Fruit fly (Drosophila melanogaster): ENCODE data around the gene brwl.

brwl gene

DNA sequence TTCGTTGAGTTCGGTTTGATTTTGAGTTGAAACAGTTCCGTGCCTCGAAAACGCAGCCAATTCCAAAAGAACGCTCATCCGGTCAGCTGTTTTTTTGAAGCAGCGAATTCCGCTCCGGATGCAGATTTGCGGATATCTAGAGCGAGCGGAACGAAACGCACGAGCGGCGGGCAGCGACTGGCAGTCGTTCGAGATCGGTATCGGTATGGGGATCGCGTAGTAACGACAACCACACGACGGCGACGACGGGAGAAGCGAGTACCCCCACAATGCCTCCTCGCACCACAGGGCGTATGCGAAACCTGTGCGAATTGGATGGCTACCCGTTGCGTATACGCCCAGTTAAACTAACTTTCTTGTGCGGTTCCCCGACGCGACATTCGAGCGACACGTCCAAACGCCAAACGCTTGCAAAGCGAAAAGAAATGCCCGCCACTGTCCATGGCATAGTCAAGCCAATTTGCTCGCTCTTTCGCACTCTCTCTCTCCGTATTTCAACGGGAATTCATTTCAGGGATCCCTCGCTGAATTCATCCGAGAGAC lies 8.6 kb upstream of the brwl start:
- no peak for TF ChIP-seq CG8478 (optimal IDR thresholded peaks at IDR 0.05)

DNA sequence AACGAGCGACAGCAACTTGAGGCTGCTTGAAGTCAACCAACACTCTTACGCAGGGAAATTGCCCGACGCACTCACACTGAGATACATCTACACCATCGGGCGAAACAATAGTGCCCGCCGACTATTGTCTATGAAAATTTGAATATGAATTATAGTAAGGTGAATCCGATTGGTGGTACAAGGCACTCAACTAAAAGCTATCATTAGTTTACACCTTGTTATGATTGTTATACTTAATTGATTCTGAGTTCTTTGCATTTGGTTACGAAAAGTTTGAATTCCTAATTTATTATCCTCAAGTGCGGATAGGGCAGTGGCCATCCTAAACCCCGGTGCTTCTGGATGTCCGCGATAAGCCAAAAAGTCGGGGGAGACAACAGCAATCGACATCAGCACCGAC lies 6.0 kb upstream of the brwl start:
- TF ChIP-seq CG8478 (optimal IDR thresholded peaks at IDR 0.05), result no peak
- TF ChIP-seq CTCF (optimal IDR thresholded peaks at IDR 0.05), result no peak

DNA sequence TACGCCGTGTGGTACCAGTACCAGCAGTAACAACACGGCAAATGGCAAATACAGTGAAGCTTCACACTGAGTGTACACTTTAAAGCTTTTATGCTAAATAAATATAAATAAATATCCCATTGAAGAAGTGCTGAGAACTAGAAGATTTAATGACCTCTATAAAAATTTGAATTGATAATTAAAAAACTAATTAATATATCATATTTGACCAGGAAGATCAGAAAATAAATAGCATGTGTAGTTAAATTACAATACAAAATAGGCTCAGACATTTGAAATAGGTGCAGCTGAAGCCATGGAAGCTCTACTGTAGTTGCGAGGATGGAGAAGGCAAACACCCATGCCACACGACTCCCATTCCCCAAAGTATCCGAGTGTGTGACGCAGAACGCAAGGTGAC lies 4.2 kb upstream of the brwl start:
- TF ChIP-seq CG8478 (optimal IDR thresholded peaks at IDR 0.05) (no peak), CTCF (optimal IDR thresholded peaks at IDR 0.05) (no peak)

DNA sequence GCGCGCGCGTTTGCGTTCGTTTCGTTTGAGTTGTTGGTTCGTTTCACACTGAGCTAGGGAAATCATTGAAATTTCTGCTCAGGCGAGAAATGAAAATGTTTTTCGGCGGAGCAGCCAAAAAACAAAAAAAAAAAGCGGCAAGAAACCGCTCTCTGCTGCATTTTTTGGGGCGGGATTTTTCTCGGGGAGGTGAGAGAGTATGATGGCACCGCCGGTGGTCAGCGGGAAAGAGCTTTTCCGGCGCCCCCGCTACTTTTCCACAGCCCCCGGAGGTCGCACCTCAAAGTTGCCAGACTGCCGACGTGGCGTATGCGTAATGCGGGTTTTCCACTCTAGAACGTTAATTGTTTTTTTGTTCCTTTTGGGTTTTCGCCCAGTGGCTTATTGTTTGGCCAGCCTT lies 3.3 kb upstream of the brwl start, which contains the start of gene CG46468:
CG46468 (minus strand) TSS at position 52 of the 400 bp plus-strand sequence.
- TF ChIP-seq CG8478 (optimal IDR thresholded peaks at IDR 0.05) (no peak), CTCF (optimal IDR thresholded peaks at IDR 0.05) (no peak)

DNA sequence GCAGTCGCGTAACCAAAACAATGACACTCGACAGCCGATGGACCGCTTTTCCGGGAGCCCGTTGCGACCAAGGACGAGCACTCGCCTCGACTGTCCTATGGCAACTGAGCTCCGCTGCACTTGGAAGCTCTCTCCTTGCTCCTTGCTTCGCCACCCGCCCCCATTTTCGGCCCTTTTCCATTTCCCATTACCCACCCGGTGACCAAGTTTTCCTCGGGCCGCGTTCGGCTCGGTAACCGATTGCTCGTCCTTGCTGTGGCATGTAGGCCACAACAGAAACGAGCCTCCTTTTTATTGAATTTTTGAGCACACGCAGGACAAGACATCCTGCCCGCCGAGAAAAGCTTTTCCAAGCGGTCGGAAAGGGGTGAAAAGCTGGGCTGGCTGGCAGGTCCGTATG lies 2.0 kb upstream of the brwl start, which contains the start of gene jp:
jp (minus strand) TSS at position 95 of the 400 bp plus-strand sequence.
- TF ChIP-seq CTCF (optimal IDR thresholded peaks at IDR 0.05) (no peak), CG8478 (optimal IDR thresholded peaks at IDR 0.05) (no peak)

DNA sequence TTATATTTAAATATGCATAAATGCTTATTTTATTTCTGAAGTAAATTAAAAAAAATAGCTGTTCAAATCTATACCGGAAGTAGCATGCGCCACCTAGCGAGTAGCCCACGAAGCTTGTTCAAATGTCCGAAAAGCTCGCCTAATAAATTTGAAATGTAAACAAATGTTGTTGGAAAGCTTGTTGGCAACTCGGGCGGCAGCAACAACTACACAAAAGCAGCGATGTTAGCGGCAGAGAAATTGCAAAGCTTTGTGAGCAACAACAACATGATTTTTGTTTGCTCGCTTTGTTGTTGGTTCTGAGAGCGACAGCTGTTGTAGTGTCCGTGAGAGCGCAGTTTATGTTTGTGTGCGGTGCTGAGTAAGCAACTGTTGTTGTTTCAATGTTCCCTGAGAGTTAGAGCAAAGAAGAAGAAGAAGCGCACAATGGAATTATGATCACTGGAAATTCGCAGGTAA lies 1.3 kb upstream of the brwl start:
- TF ChIP-seq CTCF (optimal IDR thresholded peaks at IDR 0.05) (peak; percentile 63 to 65), CG8478 (optimal IDR thresholded peaks at IDR 0.05) (no peak)

DNA sequence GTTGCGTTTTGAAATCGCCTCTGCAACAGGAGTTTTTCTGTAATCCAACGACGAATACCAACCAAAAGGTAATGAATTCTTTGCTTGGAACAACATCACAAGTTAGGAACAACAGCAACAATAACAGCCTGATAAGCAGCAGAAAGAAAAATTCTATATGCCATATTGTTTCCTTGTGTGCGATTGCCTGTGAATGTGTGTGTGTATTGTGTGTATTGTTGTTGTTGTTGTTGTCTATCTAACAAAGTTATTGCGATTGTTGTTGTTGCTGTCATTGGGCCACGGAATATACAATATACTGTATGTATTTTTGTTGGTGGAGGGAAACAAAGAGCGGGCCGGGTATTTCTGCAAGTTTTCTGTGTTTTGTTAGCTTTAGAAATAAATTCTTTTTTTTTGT lies 441 bp downstream of the brwl start:
- TF ChIP-seq CG8478 (optimal IDR thresholded peaks at IDR 0.05) (no peak), CTCF (optimal IDR thresholded peaks at IDR 0.05) (no peak)

DNA sequence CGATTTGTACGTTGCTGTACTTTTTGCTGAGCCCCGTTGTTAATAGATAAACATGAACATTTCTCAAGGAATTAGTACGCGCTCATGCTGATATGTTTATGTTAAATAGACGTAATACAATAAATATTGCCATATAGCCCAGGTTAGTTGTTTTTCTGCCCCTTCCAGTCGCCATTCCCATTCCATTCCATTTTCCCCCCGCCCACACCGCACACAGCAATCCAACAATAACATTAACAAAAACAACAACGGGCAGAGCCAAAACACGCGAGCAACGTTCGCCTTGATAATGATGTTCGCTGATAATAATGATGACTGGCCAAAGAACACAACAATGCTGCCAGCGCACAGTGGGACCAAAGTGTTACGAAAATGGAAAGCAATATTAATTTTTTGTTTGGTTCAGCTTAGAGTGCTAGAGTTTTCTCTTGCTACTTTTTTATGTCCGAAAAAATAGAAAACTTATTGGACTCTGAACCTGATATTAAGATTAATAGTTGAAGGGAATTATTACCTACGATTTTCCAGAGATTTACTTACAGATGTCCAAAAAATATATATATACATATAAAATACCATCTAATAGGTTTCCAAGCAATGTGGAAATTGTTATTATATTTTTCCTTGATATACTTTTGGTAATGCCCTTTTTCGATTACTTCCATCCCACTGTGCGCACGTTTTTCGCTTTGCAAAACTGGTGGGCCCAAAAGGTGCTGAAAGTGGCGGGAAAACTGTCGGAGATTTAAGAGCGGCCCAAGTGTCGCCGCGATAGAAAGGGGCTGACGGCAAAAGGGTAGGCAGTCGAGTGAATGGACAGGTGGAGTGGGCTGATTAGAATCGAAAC lies 1.1 kb downstream of the brwl start:
- TF ChIP-seq CTCF (optimal IDR thresholded peaks at IDR 0.05), result no peak

DNA sequence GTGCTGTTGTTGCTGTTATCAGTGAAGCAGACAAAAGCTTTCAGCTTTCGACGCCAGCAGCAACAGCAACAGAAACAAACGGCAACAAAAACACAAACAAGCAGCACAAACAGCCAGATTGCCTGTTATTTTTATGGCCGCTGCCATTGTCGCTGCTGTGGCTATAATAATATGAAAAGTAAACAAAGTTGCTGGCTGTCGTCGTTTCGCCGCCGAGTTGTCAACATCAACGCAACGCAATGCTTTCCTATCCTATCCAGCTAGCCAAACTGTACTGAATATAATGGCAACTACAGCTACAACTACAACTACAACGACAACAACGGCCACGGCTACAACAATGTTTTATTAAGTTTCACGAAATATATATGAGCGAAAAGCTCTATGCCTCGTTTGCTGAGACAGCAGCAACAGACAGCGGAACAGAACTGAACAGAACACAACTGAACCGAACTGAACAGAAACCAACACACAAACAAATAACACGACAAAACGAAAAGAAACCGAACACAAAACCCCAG lies 2.0 kb downstream of the brwl start:
- TF ChIP-seq CTCF (optimal IDR thresholded peaks at IDR 0.05) (no peak), CG8478 (optimal IDR thresholded peaks at IDR 0.05) (no peak)

DNA sequence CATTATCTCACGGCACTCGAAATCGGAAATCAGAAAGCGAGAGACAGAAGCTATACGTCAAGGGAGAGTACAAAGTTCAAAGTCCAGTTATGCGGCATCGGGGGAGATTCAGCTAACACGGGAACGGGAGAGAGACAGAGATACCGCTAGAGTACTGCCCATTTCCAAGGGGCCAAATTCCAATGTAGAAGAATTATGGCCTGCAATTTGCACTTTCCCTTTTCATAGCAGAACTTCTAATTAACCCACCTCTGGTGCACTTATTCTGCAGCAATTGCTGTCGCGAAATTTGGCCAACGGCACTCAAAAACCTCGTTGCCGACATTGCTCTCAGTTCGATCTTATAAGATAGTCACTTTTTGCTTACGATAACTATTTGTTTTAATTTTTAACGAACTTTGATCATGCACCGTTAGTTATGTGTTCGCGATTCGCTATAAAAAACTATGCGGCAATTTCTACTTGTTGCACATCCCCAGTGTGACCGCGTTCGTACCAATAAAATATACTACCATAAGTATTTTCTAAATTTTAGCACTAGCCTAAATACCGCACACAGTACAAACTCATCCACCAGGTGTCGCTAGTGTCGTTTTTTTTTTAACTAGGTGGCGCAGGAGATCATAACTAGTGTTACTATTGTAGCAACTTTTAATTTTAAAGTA lies 7.7 kb downstream of the brwl start, which contains the start of gene Mtpalpha:
Mtpalpha (minus strand) TSS at position 501 of the 665 bp plus-strand sequence.
- TF ChIP-seq CTCF (optimal IDR thresholded peaks at IDR 0.05), result peak; percentile 91 to 97
- TF ChIP-seq CG8478 (optimal IDR thresholded peaks at IDR 0.05), result no peak

DNA sequence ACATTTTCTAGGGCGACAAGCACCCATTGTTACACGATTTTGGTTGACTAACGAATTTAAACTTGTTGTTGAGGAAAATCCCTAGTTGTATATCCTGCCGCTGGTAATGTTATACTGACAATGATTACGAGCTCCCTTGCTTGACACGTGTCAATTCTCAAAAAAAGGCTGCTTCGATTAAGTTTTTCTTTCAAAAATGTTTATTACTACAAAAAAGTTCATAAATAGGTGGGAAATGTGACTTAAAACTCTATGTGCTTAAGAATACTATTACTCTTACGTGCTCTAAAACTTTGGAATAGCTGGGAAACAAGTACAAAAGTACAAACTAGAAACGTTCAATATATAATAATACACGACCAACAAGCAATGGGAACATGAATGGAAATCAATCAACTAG lies 10.8 kb downstream of the brwl start, which contains the start of gene CG31709:
CG31709 (minus strand) TSS at position 101 of the 400 bp plus-strand sequence.
- TF ChIP-seq CTCF (optimal IDR thresholded peaks at IDR 0.05) (no peak), CG8478 (optimal IDR thresholded peaks at IDR 0.05) (no peak)

DNA sequence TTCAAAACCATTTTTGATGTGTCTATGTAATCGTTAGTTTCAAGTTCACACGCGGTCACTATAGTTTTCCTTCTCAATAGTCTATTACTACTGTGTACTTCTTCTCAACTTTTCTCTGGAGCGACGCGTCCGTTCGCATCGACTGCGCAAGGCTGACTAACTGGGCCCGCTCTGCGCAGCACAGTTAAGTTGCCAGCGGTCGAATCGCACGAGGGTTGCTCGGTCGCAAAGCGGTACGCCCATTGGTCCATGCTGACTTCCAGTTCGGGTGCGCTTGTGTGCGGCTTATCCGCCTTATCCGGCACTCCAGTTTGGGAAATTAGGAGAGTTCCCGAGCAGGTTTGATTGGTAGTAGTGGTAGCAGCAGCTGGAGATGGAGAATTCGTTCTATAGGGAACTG lies 12.9 kb downstream of the brwl start, which contains the start of gene gcm:
gcm (minus strand) TSS at position 164 of the 400 bp plus-strand sequence.
- TF ChIP-seq CG8478 (optimal IDR thresholded peaks at IDR 0.05) (no peak), CTCF (optimal IDR thresholded peaks at IDR 0.05) (no peak)

DNA sequence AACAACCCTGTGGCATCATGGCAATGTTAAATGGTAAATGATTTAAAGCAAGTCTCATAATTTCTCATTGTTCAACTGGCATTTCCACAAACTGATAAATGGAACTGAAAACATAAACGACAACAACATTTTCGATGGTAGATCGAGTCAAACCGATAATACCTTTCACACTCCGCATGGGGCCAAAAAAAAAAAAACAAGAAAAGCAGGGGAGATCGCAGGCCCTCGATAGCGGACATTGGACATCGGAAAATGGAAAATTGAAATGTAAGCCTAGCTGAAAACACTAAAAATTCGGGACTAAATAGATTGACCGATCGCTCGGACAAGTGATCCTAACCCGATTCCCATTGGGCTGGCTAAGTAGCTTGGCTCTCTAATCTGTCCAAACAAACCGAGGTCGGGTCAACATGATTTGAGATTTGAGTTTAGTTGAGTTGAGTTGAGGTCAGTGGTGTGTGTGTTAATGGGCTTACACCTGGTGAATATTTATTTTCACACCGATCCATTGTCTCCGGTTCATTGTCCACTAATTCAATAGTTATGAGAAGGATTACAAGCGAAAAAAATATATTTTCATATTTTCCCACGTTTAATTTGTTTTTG lies 15.5 kb downstream of the brwl start:
- TF ChIP-seq CTCF (optimal IDR thresholded peaks at IDR 0.05) (no peak), CG8478 (optimal IDR thresholded peaks at IDR 0.05) (no peak)

DNA sequence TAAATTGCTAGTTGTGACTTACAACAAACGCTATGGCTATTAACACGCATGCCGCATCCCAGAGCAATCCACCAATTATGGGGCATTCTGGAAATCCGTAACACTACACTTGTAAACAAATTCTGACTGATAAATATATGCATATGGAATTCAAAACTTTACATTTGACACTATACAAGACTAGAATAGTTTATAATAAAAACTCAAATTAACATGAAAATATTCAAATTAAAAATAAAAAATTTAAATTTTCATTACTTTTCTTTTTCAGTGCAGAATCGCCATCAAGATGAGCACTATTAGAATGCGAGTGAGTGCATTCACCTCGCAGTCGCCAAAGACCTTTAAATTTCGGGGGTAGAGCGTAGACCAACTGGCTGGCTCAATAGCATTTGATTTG lies 17.3 kb downstream of the brwl start:
- TF ChIP-seq CTCF (optimal IDR thresholded peaks at IDR 0.05) (no peak), CG8478 (optimal IDR thresholded peaks at IDR 0.05) (no peak)

DNA sequence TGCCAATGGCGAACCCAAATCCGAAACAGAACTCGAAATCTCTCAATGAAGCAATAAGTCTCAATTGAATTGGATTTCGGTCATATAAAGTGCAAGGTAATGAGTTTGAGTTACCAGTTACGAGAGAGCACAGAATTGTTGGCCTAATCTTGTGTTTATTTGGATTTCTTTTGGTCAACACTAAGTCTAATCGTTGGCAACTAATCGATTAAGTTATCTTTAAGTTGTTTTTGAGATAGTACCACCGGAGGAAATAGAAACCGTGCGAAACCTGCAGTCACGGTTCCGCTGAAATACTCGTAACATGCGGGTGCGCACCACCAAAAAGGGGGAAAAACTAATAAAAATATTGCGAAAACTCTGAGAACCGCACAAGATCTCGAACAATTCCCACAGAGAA lies 20.5 kb downstream of the brwl start, which contains the start of gene CG3841:
CG3841 (plus strand) TSS at position 301 of the 400 bp plus-strand sequence.
- TF ChIP-seq CTCF (optimal IDR thresholded peaks at IDR 0.05), result no peak
- no peak for TF ChIP-seq CG8478 (optimal IDR thresholded peaks at IDR 0.05)
